Worm (Caenorhabditis elegans): Measurements from ENCODE around the gene T14G8.3.

The T14G8.3 gene

ce11 chrX:12881174-12881573 is 20.1 kb downstream of the T14G8.3 start:
- TF ChIP-seq skn-1 (tag; optimal IDR thresholded peaks at IDR 0.05) = no peak
- peak; percentile 34 for TF ChIP-seq elt-1 (tag; optimal IDR thresholded peaks at IDR 0.05)
- TF ChIP-seq sma-3 (GFP tag; optimal IDR thresholded peaks at IDR 0.05) = no peak

ce11 chrX:12884873-12885272 is 23.8 kb downstream of the T14G8.3 start, which contains the start of gene gpc-1:
TSS of gene gpc-1 (minus strand) at chrX:12884989.
- TF ChIP-seq lin-39 (tag; optimal IDR thresholded peaks at IDR 0.05) = no peak
- TF ChIP-seq nhr-25 (tag; optimal IDR thresholded peaks at IDR 0.05) = no peak
- no peak for TF ChIP-seq ztf-11 (tag; optimal IDR thresholded peaks at IDR 0.05)
- no peak for TF ChIP-seq nhr-77 (tag; optimal IDR thresholded peaks at IDR 0.05)
- peak; percentile 6 for TF ChIP-seq ztf-4 (tag; optimal IDR thresholded peaks at IDR 0.05)

ce11 chrX:12889837-12890449 is 28.9 kb downstream of the T14G8.3 start:
- no peak for TF ChIP-seq nhr-12 (tag; optimal IDR thresholded peaks at IDR 0.05)
- TF ChIP-seq nhr-237 (tag; optimal IDR thresholded peaks at IDR 0.05) = no peak
- peak; percentile 42 for TF ChIP-seq sem-4 (tag; optimal IDR thresholded peaks at IDR 0.05)
- TF ChIP-seq snpc-4 (tag; optimal IDR thresholded peaks at IDR 0.05) = no peak
- no peak for TF ChIP-seq ama-1 (optimal IDR thresholded peaks at IDR 0.05)
- TF ChIP-seq nhr-10 (tag; optimal IDR thresholded peaks at IDR 0.05) = no peak
- TF ChIP-seq nhr-21 (tag; optimal IDR thresholded peaks at IDR 0.05) = peak; percentile 81
- TF ChIP-seq alr-1 (tag; optimal IDR thresholded peaks at IDR 0.05) = no peak
- TF ChIP-seq sma-3 (GFP tag; optimal IDR thresholded peaks at IDR 0.05) = peak; percentile 50
- no peak for TF ChIP-seq ztf-1 (GFP tag; conservative IDR thresholded peaks at IDR 0.05)
- peak; percentile 24 for TF ChIP-seq blmp-1 (tag; optimal IDR thresholded peaks at IDR 0.05; ENCODE audit: insufficient read depth)
- peak; percentile 71 for TF ChIP-seq C34F6.9 (tag; optimal IDR thresholded peaks at IDR 0.05)
- peak; percentile 41 to 58 for TF ChIP-seq lsy-2 (tag; optimal IDR thresholded peaks at IDR 0.05)
- no peak for TF ChIP-seq ZK546.5 (tag; optimal IDR thresholded peaks at IDR 0.05)
- peak; percentile 56 for TF ChIP-seq F13H6.1 (tag; optimal IDR thresholded peaks at IDR 0.05)
- TF ChIP-seq skn-1 (tag; optimal IDR thresholded peaks at IDR 0.05) = no peak
- no peak for TF ChIP-seq nhr-77 (tag; optimal IDR thresholded peaks at IDR 0.05)
- TF ChIP-seq lin-11 (tag; optimal IDR thresholded peaks at IDR 0.05) = peak; percentile 86
- TF ChIP-seq egl-27 (tag; optimal IDR thresholded peaks at IDR 0.05) = peak; percentile 59
- no peak for TF ChIP-seq peb-1 (tag; optimal IDR thresholded peaks at IDR 0.05)
- peak; percentile 27 for TF ChIP-seq zag-1 (tag; optimal IDR thresholded peaks at IDR 0.05)
- no peak for TF ChIP-seq unc-39 (tag; optimal IDR thresholded peaks at IDR 0.05)
- no peak for TF ChIP-seq lin-39 (tag; optimal IDR thresholded peaks at IDR 0.05)
- peak in 1 of 2 experiments; percentile 55 for TF ChIP-seq mdl-1 (tag; optimal IDR thresholded peaks at IDR 0.05)
- no peak for TF ChIP-seq ztf-11 (tag; optimal IDR thresholded peaks at IDR 0.05)
- no peak for TF ChIP-seq R02D3.7 (tag; optimal IDR thresholded peaks at IDR 0.05)
- no peak for TF ChIP-seq nhr-6 (tag; optimal IDR thresholded peaks at IDR 0.05)
- peak; percentile 9 for TF ChIP-seq ceh-16 (tag; optimal IDR thresholded peaks at IDR 0.05)
- TF ChIP-seq lin-13 (GFP tag; optimal IDR thresholded peaks at IDR 0.05) = peak; percentile 41
- no peak for TF ChIP-seq aly-2 (tag; optimal IDR thresholded peaks at IDR 0.05)
- TF ChIP-seq mbf-1 (tag; optimal IDR thresholded peaks at IDR 0.05) = no peak
- TF ChIP-seq nhr-25 (tag; optimal IDR thresholded peaks at IDR 0.05) = peak; percentile 24
- TF ChIP-seq unc-62 (GFP tag; optimal IDR thresholded peaks at IDR 0.05) = no peak
- peak; percentile 31 for TF ChIP-seq gmeb-1 (tag; optimal IDR thresholded peaks at IDR 0.05)
- TF ChIP-seq mab-5 (tag; optimal IDR thresholded peaks at IDR 0.05) = no peak
- no peak for TF ChIP-seq elt-3 (tag; optimal IDR thresholded peaks at IDR 0.05)
- no peak for TF ChIP-seq ztf-4 (tag; optimal IDR thresholded peaks at IDR 0.05)
- peak; percentile 61 for TF ChIP-seq Y55F3AM.14 (GFP tag; optimal IDR thresholded peaks at IDR 0.05)
- peak; percentile 51 for TF ChIP-seq crh-2 (tag; optimal IDR thresholded peaks at IDR 0.05)
- no peak for TF ChIP-seq nhr-11 (tag; optimal IDR thresholded peaks at IDR 0.05)
- TF ChIP-seq nhr-129 (tag; optimal IDR thresholded peaks at IDR 0.05) = peak; percentile 95
- TF ChIP-seq elt-1 (tag; optimal IDR thresholded peaks at IDR 0.05) = no peak
- peak; percentile 85 for TF ChIP-seq sma-9 (GFP tag; optimal IDR thresholded peaks at IDR 0.05)
- TF ChIP-seq sma-9 (tag; optimal IDR thresholded peaks at IDR 0.05) = no peak
- TF ChIP-seq nhr-23 (tag; optimal IDR thresholded peaks at IDR 0.05) = no peak
- TF ChIP-seq unc-55 (GFP tag; optimal IDR thresholded peaks at IDR 0.05) = peak; percentile 84
- TF ChIP-seq ceh-82 (tag; optimal IDR thresholded peaks at IDR 0.05) = no peak
- peak; percentile 42 for TF ChIP-seq fos-1 (tag; optimal IDR thresholded peaks at IDR 0.05)
- TF ChIP-seq dmd-4 (tag; optimal IDR thresholded peaks at IDR 0.05) = no peak

Measured in whole organism, L2 larva.